Worm (Caenorhabditis elegans): ENCODE results near the gene F26F2.3.

DNA sequence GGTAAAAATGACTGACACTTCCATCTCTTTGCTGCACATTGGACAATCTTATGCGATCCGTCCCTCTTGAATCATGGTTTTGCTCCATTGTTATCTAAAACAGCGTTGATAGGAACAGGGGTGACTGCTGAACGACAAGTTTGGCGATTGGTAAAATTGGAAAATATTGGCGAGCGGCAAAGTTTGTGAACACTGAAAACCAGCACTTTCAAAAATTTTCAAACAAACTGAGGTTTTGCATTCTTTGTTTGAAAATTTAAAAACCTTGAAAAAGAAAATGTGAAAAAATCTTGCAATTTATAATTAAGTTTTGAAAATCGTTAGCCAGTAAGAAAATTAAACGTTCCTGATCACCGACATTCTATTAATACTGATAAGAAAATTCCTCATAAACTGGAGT, at the start of gene F26F2.3:
- TF ChIP-seq ama-1 (optimal IDR thresholded peaks at IDR 0.05) (no peak), tbx-37 (GFP tag; conservative IDR thresholded peaks at IDR 0.05) (no peak), aly-1 (tag; optimal IDR thresholded peaks at IDR 0.05) (no peak), pes-1 (GFP tag; IDR thresholded peaks at IDR 0.05) (no peak), ets-7 (tag; optimal IDR thresholded peaks at IDR 0.05) (no peak), tbx-11 (GFP tag; IDR thresholded peaks at IDR 0.05) (no peak), F13C5.2 (tag; optimal IDR thresholded peaks at IDR 0.05) (no peak)

All from whole organism, early embryonic.